Worm (Caenorhabditis elegans) whole organism, L4 larva: ENCODE results near the gene C42D4.13.
A peak's percentile ranks its signal among the peaks of the same experiment; 100 is the strongest.

Source experiments
- F10B5.3 ChIP-seq: sonication (generic microtip); optimal IDR thresholded peaks from 2 replicates; lab custom pipeline; 2016; ENCODE audit warnings: mild to moderate bottlenecking, missing genetic modification characterization, missing compliant biosample characterization
- F26F4.8 ChIP-seq: fragments of 200-800 bp; sonication (Bioruptor generic); conservative IDR thresholded peaks from 2 replicates; pipeline ENCODE4 v1.3.6; 2022; ENCODE audit warnings: missing genetic modification characterization, missing compliant biosample characterization
- F37D6.2 ChIP-seq: sonication (generic microtip); optimal IDR thresholded peaks from 2 replicates; lab custom pipeline; 2016; ENCODE audit warnings: mild to moderate bottlenecking, missing genetic modification characterization, missing compliant biosample characterization
- F49E8.2 ChIP-seq: sonication (generic microtip); optimal IDR thresholded peaks from 2 replicates; lab custom pipeline; 2016; ENCODE audit warnings: missing compliant biosample characterization, mild to moderate bottlenecking, missing genetic modification characterization, borderline replicate concordance
- T20F7.1 ChIP-seq: fragments of 200-800 bp; sonication (Bioruptor generic); optimal IDR thresholded peaks from 2 replicates; lab custom pipeline; 2018; ENCODE audit warnings: mild to moderate bottlenecking, missing genetic modification characterization, missing compliant biosample characterization
- Y48G9A.11 ChIP-seq: fragments of 200-800 bp; sonication (Bioruptor generic); IDR thresholded peaks from 2 replicates; pipeline ENCODE4 v1.3.6; 2022; ENCODE audit warnings: missing genetic modification reagents, missing genetic modification characterization, missing compliant biosample characterization
- Y75B8A.6 ChIP-seq: fragments of 200-800 bp; sonication (Bioruptor generic); IDR thresholded peaks from 2 replicates; pipeline ENCODE4 v1.3.6; 2022; ENCODE audit warnings: missing genetic modification reagents, missing genetic modification characterization, missing compliant biosample characterization
- ZK337.2 ChIP-seq: fragments of 200-800 bp; sonication (Bioruptor generic); IDR thresholded peaks from 2 replicates; pipeline ENCODE4 v1.3.6; 2022; ENCODE audit warnings: missing genetic modification reagents, missing genetic modification characterization, missing compliant biosample characterization
- aly-2 ChIP-seq: sonication (generic microtip); optimal IDR thresholded peaks from 2 replicates; lab custom pipeline; 2018; ENCODE audit warnings: missing biosample characterization, missing genetic modification characterization
- ama-1 ChIP-seq: fragments of 150-350 bp; optimal IDR thresholded peaks from 2 replicates; lab custom pipeline; 2014; ENCODE audit warnings: inconsistent platforms, mixed read lengths
- arid-1 ChIP-seq: fragments of 200-800 bp; sonication (Bioruptor generic); conservative IDR thresholded peaks from 2 replicates; pipeline ENCODE4 v1.3.6; 2022; ENCODE audit warnings: missing genetic modification reagents, missing genetic modification characterization, missing compliant biosample characterization
- ceh-28 ChIP-seq: fragments of 150-350 bp; optimal IDR thresholded peaks from 2 replicates; lab custom pipeline; 2014; ENCODE audit warnings: missing biosample characterization, missing genetic modification reagents, missing genetic modification characterization
- ceh-44 ChIP-seq: fragments of 200-800 bp; sonication (Bioruptor generic); IDR thresholded peaks from 2 replicates; pipeline ENCODE4 v1.3.6; 2022; ENCODE audit warnings: missing genetic modification reagents, missing genetic modification characterization, missing compliant biosample characterization
- ces-1 ChIP-seq: fragments of 150-350 bp; sonication (generic microtip); optimal IDR thresholded peaks from 4 replicates; lab custom pipeline; 2014; ENCODE audit warnings: missing biosample characterization, missing genetic modification reagents, missing genetic modification characterization
- cey-2 ChIP-seq: sonication (generic microtip); optimal IDR thresholded peaks from 3 replicates; lab custom pipeline; 2017; ENCODE audit warnings: missing genetic modification characterization, mild to moderate bottlenecking, missing compliant biosample characterization, antibody characterized with exemption, borderline replicate concordance; ENCODE audit not compliant: insufficient read depth
- ctbp-1 ChIP-seq: fragments of 200-800 bp; sonication (Bioruptor generic); IDR thresholded peaks from 2 replicates; pipeline ENCODE4 v1.3.6; 2022; ENCODE audit warnings: missing genetic modification reagents, missing genetic modification characterization, missing compliant biosample characterization
- daf-12 ChIP-seq: fragments of 150-350 bp; optimal IDR thresholded peaks from 2 replicates; lab custom pipeline; 2014; ENCODE audit warnings: missing biosample characterization, missing genetic modification reagents, missing genetic modification characterization
- daf-16 ChIP-seq, 3 experiments: sonication (generic microtip); optimal IDR thresholded peaks; 2 replicates each; lab custom pipeline; 2016 to 2017; ENCODE audit warnings: missing genetic modification characterization in 3 of 3, missing genetic modification reagents in 3 of 3, mild to moderate bottlenecking in 2 of 3, missing compliant biosample characterization in 2 of 3, missing biosample characterization in 1 of 3, moderate library complexity in 1 of 3
- dmd-6 ChIP-seq: fragments of 200-800 bp; sonication (Bioruptor generic); IDR thresholded peaks from 2 replicates; pipeline ENCODE4 v1.3.6; 2022; ENCODE audit warnings: missing genetic modification reagents, missing genetic modification characterization, missing compliant biosample characterization
- dmd-9 ChIP-seq: fragments of 200-800 bp; sonication (Bioruptor generic); IDR thresholded peaks from 2 replicates; pipeline ENCODE4 v1.3.6; 2022; ENCODE audit warnings: missing genetic modification reagents, missing genetic modification characterization, missing compliant biosample characterization
- dpl-1 ChIP-seq: fragments of 150-350 bp; optimal IDR thresholded peaks from 2 replicates; lab custom pipeline; 2014; ENCODE audit warnings: missing biosample characterization, missing genetic modification reagents, missing genetic modification characterization
- fos-1 ChIP-seq: fragments of 150-350 bp; optimal IDR thresholded peaks from 2 replicates; lab custom pipeline; 2014; ENCODE audit warnings: missing biosample characterization, missing genetic modification characterization
- gei-8 ChIP-seq: fragments of 200-800 bp; sonication (Bioruptor generic); optimal IDR thresholded peaks from 2 replicates; lab custom pipeline; 2018; ENCODE audit warnings: mild to moderate bottlenecking, missing genetic modification characterization, missing compliant biosample characterization
- hif-1 ChIP-seq, 2 experiments: sonication (generic microtip); optimal IDR thresholded peaks; 2 replicates each; lab custom pipeline; 2016 to 2017; ENCODE audit warnings: missing compliant biosample characterization in 2 of 2, missing genetic modification characterization in 2 of 2, missing genetic modification reagents in 2 of 2, missing genotype in 2 of 2, mild to moderate bottlenecking in 1 of 2
- hlh-11 ChIP-seq: fragments of 200-800 bp; sonication (Bioruptor generic); optimal IDR thresholded peaks from 2 replicates; lab custom pipeline; 2018; ENCODE audit warnings: mild to moderate bottlenecking, missing genetic modification characterization, missing compliant biosample characterization
- hlh-30 ChIP-seq: sonication (generic microtip); optimal IDR thresholded peaks from 2 replicates; lab custom pipeline; 2017; ENCODE audit warnings: antibody characterized with exemption, mild to moderate bottlenecking, missing genetic modification characterization, missing compliant biosample characterization; ENCODE audit not compliant: insufficient read depth
- lin-1 ChIP-seq: fragments of 200-800 bp; sonication (Bioruptor generic); IDR thresholded peaks from 2 replicates; pipeline ENCODE4 v1.3.6; 2022; ENCODE audit warnings: missing genetic modification reagents, missing genetic modification characterization, missing compliant biosample characterization
- lin-13 ChIP-seq: fragments of 150-350 bp; optimal IDR thresholded peaks from 2 replicates; lab custom pipeline; 2014; ENCODE audit warnings: missing biosample characterization, missing genetic modification reagents, missing genetic modification characterization
- lsy-2 ChIP-seq, 2 experiments: fragments of 150-350 bp in 1 of 2; sonication (generic microtip) in 1 of 2; optimal IDR thresholded peaks; 2 replicates each; lab custom pipeline; 2014 to 2017; ENCODE audit warnings: missing biosample characterization in 2 of 2, missing genetic modification characterization in 2 of 2
- madf-9 ChIP-seq: fragments of 200-800 bp; sonication (Bioruptor generic); conservative IDR thresholded peaks from 2 replicates; pipeline ENCODE4 v1.3.6; 2022; ENCODE audit warnings: missing genetic modification reagents, missing genetic modification characterization, missing compliant biosample characterization
- nhr-10 ChIP-seq: fragments of 150-350 bp; optimal IDR thresholded peaks from 2 replicates; lab custom pipeline; 2014; ENCODE audit warnings: missing biosample characterization, missing genetic modification characterization
- nhr-102 ChIP-seq: sonication (generic microtip); optimal IDR thresholded peaks from 2 replicates; lab custom pipeline; 2016; ENCODE audit warnings: mild to moderate bottlenecking, missing genetic modification characterization, moderate library complexity, missing compliant biosample characterization
- nhr-111 ChIP-seq: fragments of 200-800 bp; sonication (Bioruptor generic); optimal IDR thresholded peaks from 2 replicates; lab custom pipeline; 2018; ENCODE audit warnings: mild to moderate bottlenecking, missing genetic modification characterization, missing compliant biosample characterization
- nhr-42 ChIP-seq: fragments of 200-800 bp; sonication (Bioruptor generic); IDR thresholded peaks from 2 replicates; pipeline ENCODE4 v1.3.6; 2022; ENCODE audit warnings: missing genetic modification characterization, missing compliant biosample characterization
- nhr-77 ChIP-seq: fragments of 150-350 bp; optimal IDR thresholded peaks from 2 replicates; lab custom pipeline; 2014; ENCODE audit warnings: missing biosample characterization, missing genetic modification characterization
- pha-4 ChIP-seq, 2 experiments: fragments of 150-350 bp in 1 of 2; fragments of 200-800 bp in 1 of 2; sonication (Bioruptor generic) in 1 of 2; IDR thresholded peaks in 1 of 2; optimal IDR thresholded peaks in 1 of 2; 2 replicates each; pipeline versions ENCODE4 v1.3.6 to Lab custom; 2014 to 2022; ENCODE audit warnings: missing genetic modification characterization in 2 of 2, missing genetic modification reagents in 2 of 2, missing biosample characterization in 1 of 2, missing compliant biosample characterization in 1 of 2
- pqm-1 ChIP-seq: sonication (generic microtip); optimal IDR thresholded peaks from 2 replicates; lab custom pipeline; 2017; ENCODE audit warnings: missing biosample characterization, missing genetic modification characterization
- rbr-2 ChIP-seq: sonication (generic microtip); optimal IDR thresholded peaks from 2 replicates; lab custom pipeline; 2016; ENCODE audit warnings: missing genotype, missing genetic modification characterization, missing compliant biosample characterization
- saeg-2 ChIP-seq: fragments of 200-800 bp; sonication (Bioruptor generic); IDR thresholded peaks from 2 replicates; pipeline ENCODE4 v1.3.6; 2022; ENCODE audit warnings: missing genetic modification reagents, missing genetic modification characterization, missing compliant biosample characterization
- sdz-12 ChIP-seq: fragments of 200-800 bp; sonication (Bioruptor generic); optimal IDR thresholded peaks from 2 replicates; lab custom pipeline; 2018; ENCODE audit warnings: mild to moderate bottlenecking, missing genetic modification characterization, missing compliant biosample characterization
- snpc-1.2 ChIP-seq: fragments of 200-800 bp; sonication (Bioruptor generic); IDR thresholded peaks from 2 replicates; pipeline ENCODE4 v1.3.6; 2022; ENCODE audit warnings: missing genetic modification reagents, missing genetic modification characterization, missing compliant biosample characterization
- tag-97 ChIP-seq: fragments of 200-800 bp; sonication (Bioruptor generic); IDR thresholded peaks from 2 replicates; pipeline ENCODE4 v1.3.6; 2022; ENCODE audit warnings: missing genetic modification characterization, missing compliant biosample characterization
- tra-1 ChIP-seq: fragments of 200-800 bp; sonication (Bioruptor generic); IDR thresholded peaks from 2 replicates; pipeline ENCODE4 v1.3.6; 2022; ENCODE audit warnings: missing genetic modification reagents, missing genetic modification characterization, missing compliant biosample characterization
- unc-130 ChIP-seq: sonication (generic microtip); optimal IDR thresholded peaks from 2 replicates; lab custom pipeline; 2016; ENCODE audit warnings: missing genetic modification reagents, missing genetic modification characterization, missing compliant biosample characterization
- vab-7 ChIP-seq: fragments of 200-800 bp; sonication (Bioruptor generic); IDR thresholded peaks from 2 replicates; pipeline ENCODE4 v1.3.6; 2022; ENCODE audit warnings: missing genetic modification reagents, missing genetic modification characterization, missing compliant biosample characterization
- zfp-2 ChIP-seq: sonication (generic microtip); optimal IDR thresholded peaks from 2 replicates; lab custom pipeline; 2016; ENCODE audit warnings: mild to moderate bottlenecking, missing genetic modification characterization, missing compliant biosample characterization
- zip-11 ChIP-seq: fragments of 200-800 bp; sonication (Bioruptor generic); IDR thresholded peaks from 2 replicates; pipeline ENCODE4 v1.3.6; 2022; ENCODE audit warnings: missing genetic modification characterization, missing compliant biosample characterization

The C42D4.13 gene

DNA sequence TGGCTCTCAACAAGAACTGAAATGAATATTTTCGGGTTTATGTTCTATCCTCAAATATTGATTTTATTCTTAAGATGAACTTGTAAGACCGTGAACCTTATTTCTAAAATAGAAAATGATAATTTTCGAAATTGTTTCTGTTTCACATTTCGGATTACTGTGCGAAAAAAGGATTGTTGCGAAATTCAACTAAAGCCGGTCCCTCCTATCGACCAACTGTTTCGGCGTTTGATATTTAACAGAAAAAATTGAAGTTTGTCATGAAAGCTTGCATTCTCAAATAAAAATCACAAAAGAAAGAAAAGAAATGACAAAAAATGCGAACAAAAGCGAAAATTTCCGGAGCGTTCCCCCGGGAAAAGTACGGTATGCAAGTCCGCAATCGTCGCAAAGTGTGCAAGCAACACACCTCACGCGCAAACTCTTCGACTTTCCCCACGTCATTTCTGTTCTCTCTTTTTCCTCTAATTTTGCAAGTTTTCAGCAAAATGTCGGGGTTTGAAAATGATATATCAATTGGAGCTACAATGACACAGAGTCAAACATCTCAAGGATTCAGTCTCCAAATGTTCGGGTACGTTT, 38.8 kb downstream of the C42D4.13 start, which contains the start of gene C34D4.4 (continued):
- TF ChIP-seq pha-4 (GFP tag; IDR thresholded peaks at IDR 0.05; lab: Robert Waterston, UW) (no peak), pha-4 (tag; optimal IDR thresholded peaks at IDR 0.05; lab: Kevin White, UChicago) (peak; percentile 13), dmd-6 (GFP tag; lab: Robert Waterston, UW) (0 out of 2 replicates have a peak, but pooled peaks have one; percentile 15), dpl-1 (GFP tag; lab: Kevin White, UChicago) (peak; percentile 58), ZK337.2 (GFP tag; lab: Robert Waterston, UW) (no peak), Y48G9A.11 (GFP tag; lab: Robert Waterston, UW) (no peak), F26F4.8 (GFP tag; lab: Robert Waterston, UW) (no peak), T20F7.1 (no peak), pqm-1 (no peak), tra-1 (GFP tag; lab: Robert Waterston, UW) (no peak), unc-130 (GFP tag; lab: Kevin White, UChicago) (no peak), hlh-11 (tag; lab: Kevin White, UChicago) (peak; percentile 25), rbr-2 (tag; lab: Kevin White, UChicago) (no peak), fos-1 (tag; lab: Kevin White, UChicago) (no peak), tag-97 (GFP tag; lab: Robert Waterston, UW) (no peak), saeg-2 (GFP tag; lab: Robert Waterston, UW) (no peak), sdz-12 (no peak), zfp-2 (tag; lab: Kevin White, UChicago) (no peak)

DNA sequence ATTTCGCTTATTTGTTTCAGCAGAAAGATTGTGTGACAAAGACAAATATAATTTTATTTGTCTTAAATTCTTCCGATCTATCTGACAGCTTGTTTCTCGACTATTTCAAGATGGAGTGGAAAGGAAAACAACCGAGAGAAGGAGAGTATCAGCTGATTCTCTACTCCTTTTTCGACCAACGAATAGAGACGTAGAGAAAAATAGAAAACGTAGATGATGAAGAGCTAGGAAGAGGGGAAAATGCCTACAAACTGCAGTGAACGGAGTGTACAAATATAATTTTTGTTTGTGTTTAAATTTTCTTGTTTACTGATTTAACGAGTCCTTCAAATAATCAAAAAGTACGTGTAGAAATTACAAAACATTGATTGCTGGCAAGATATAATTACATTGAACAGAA, 40.2 kb downstream of the C42D4.13 start:
- TF ChIP-seq nhr-42 (no peak), aly-2 (tag; lab: Kevin White, UChicago) (no peak), nhr-10 (tag; lab: Kevin White, UChicago) (no peak), Y75B8A.6 (no peak), ces-1 (GFP tag; lab: Kevin White, UChicago) (no peak), lin-13 (GFP tag; lab: Kevin White, UChicago) (no peak), hif-1 (tag; optimal IDR thresholded peaks at IDR 0.05; lab: Kevin White, UChicago) (no peak), ceh-28 (tag; lab: Kevin White, UChicago) (no peak), ctbp-1 (GFP tag; lab: Robert Waterston, UW) (no peak), nhr-77 (tag; lab: Kevin White, UChicago) (peak; percentile 6), lsy-2 (tag; optimal IDR thresholded peaks at IDR 0.05; lab: Kevin White, UChicago) (peak in 1 of 2 experiments; percentile 64), F37D6.2 (no peak), nhr-102 (tag; lab: Kevin White, UChicago) (no peak), vab-7 (no peak), ama-1 (lab: Kevin White, UChicago) (no peak), daf-16 (GFP tag; optimal IDR thresholded peaks at IDR 0.05; lab: Kevin White, UChicago) (no peak), daf-16 (tag; optimal IDR thresholded peaks at IDR 0.05; lab: Kevin White, UChicago) (peak; percentile 75), F10B5.3 (tag; lab: Kevin White, UChicago) (no peak), F26F4.8 (GFP tag; lab: Robert Waterston, UW) (no peak), dmd-9 (GFP tag; lab: Robert Waterston, UW) (no peak), snpc-1.2 (no peak), madf-9 (no peak), arid-1 (GFP tag; lab: Robert Waterston, UW) (no peak), daf-12 (no peak), hlh-11 (tag; lab: Kevin White, UChicago) (peak; percentile 69), hlh-30 (tag; lab: Kevin White, UChicago) (peak; percentile 73), F49E8.2 (tag; lab: Kevin White, UChicago) (no peak), cey-2 (tag; lab: Kevin White, UChicago) (no peak), lin-1 (GFP tag; lab: Robert Waterston, UW) (no peak), ceh-44 (no peak), gei-8 (GFP tag; lab: Kevin White, UChicago) (no peak), unc-130 (GFP tag; lab: Kevin White, UChicago) (no peak), tag-97 (GFP tag; lab: Robert Waterston, UW) (no peak), zip-11 (GFP tag; lab: Robert Waterston, UW) (no peak), pqm-1 (no peak), nhr-111 (GFP tag; lab: Kevin White, UChicago) (no peak)
